Fruit fly (Drosophila melanogaster) whole organism, embryonic: ENCODE measurements around the gene Gip.

Experiments used
- CG15073 ChIP-seq: fragments of 200-800 bp; sonication (Bioruptor generic); optimal IDR thresholded peaks from 2 replicates; lab custom pipeline; 2016; ENCODE audit warnings: missing biosample characterization, missing genetic modification characterization
- CG16815 ChIP-seq: fragments of 200-800 bp; sonication (Bioruptor generic); optimal IDR thresholded peaks from 3 replicates; lab custom pipeline; 2017; ENCODE audit warnings: missing biosample characterization, mild to moderate bottlenecking, missing genetic modification characterization
- CG8478 ChIP-seq: fragments of >200 bp; optimal IDR thresholded peaks from 2 replicates; lab custom pipeline; 2018
- Meics ChIP-seq: fragments of 200-800 bp; sonication (Bioruptor generic); optimal IDR thresholded peaks from 2 replicates; lab custom pipeline; 2017; ENCODE audit warnings: missing biosample characterization, mild to moderate bottlenecking, missing genetic modification characterization
- ap ChIP-seq: fragments of 200-800 bp; sonication (Bioruptor generic); IDR thresholded peaks from 2 replicates; pipeline ENCODE4 v1.3.6; 2022; ENCODE audit warnings: missing biosample characterization, missing genetic modification characterization
- crp ChIP-seq, 2 experiments: fragments of 200-800 bp; sonication (Bioruptor generic); optimal IDR thresholded peaks; 2 replicates in 1 of 2; 3 replicates in 1 of 2; lab custom pipeline; 2017; ENCODE audit warnings: missing biosample characterization in 2 of 2, missing genetic modification characterization in 2 of 2, mild to moderate bottlenecking in 1 of 2, moderate library complexity in 1 of 2
- dan ChIP-seq: fragments of 200-800 bp; sonication (Bioruptor generic); IDR thresholded peaks from 2 replicates; pipeline ENCODE4 v1.3.6; 2022; ENCODE audit warnings: missing biosample characterization, missing genetic modification characterization
- pum ChIP-seq: fragments of 200-800 bp; sonication (Bioruptor generic); optimal IDR thresholded peaks from 2 replicates; lab custom pipeline; 2016; ENCODE audit warnings: missing biosample characterization, missing genetic modification characterization

DNA sequence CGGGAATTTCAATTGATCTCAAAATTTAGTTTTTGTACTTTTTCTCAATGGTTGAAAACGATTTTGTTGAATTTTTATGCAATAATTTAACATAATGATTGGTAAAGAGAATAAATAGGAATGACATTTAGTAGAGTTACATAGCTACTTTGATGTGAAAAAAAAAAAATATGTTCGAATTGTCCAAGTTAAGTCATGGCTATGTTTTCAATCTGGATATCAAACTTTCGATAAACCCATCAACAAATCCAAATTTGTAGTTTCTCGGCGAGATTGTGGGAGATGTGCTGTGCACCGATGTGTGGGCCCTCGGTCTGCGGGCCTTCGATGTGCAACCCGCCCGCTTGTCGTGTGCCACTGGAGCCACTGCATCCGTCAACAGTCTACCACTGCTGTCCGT is 45.5 kb upstream of the Gip start, which contains the start of the genes CG32686 and CG2898:
- TF ChIP-seq CG16815: no peak
- TF ChIP-seq crp (GFP tag; optimal IDR thresholded peaks at IDR 0.05; lab: Kevin White, UChicago): no peak
- no peak for TF ChIP-seq pum
- no peak for TF ChIP-seq Meics (GFP tag; lab: Kevin White, UChicago)
- TF ChIP-seq ap (GFP tag; lab: Robert Waterston, UW): no peak
- TF ChIP-seq CG8478 (lab: Kevin White, UChicago): no peak
- TF ChIP-seq CG15073: no peak
- TF ChIP-seq dan (GFP tag; lab: Robert Waterston, UW): no peak
